Fruit fly (Drosophila melanogaster) whole organism, embryonic: ENCODE results near the gene CG9338.

Experiments
- CG10366 ChIP-seq: fragments of 200-800 bp; sonication (Bioruptor generic); IDR thresholded peaks from 2 replicates; pipeline ENCODE4 v1.3.6; 2022; ENCODE audit warnings: missing biosample characterization, missing genetic modification characterization
- CG11696 ChIP-seq: fragments of 200-800 bp; sonication (Bioruptor generic); IDR thresholded peaks from 2 replicates; pipeline ENCODE4 v1.3.6; 2022; ENCODE audit warnings: missing biosample characterization, missing genetic modification characterization
- CG13894 ChIP-seq: fragments of 200-800 bp; sonication (Bioruptor generic); optimal IDR thresholded peaks from 3 replicates; lab custom pipeline; 2018; ENCODE audit warnings: missing biosample characterization, mild to moderate bottlenecking, missing genetic modification characterization, moderate library complexity
- CG1529 ChIP-seq: fragments of 200-800 bp; sonication (Bioruptor generic); optimal IDR thresholded peaks from 3 replicates; lab custom pipeline; 2018; ENCODE audit warnings: missing biosample characterization, missing genetic modification characterization
- CG15601 ChIP-seq: fragments of 200-800 bp; sonication (Bioruptor generic); optimal IDR thresholded peaks from 3 replicates; lab custom pipeline; 2019; ENCODE audit warnings: missing biosample characterization, mild to moderate bottlenecking, missing genetic modification characterization, moderate library complexity
- CG17186 ChIP-seq: fragments of 200-800 bp; sonication (Bioruptor generic); optimal IDR thresholded peaks from 3 replicates; lab custom pipeline; 2017; ENCODE audit warnings: missing biosample characterization, missing genetic modification reagents, missing genetic modification characterization
- CG17361 ChIP-seq: fragments of 200-800 bp; sonication (Bioruptor generic); IDR thresholded peaks from 3 replicates; pipeline ENCODE4 v1.3.6; 2022; ENCODE audit warnings: missing biosample characterization, missing genetic modification characterization
- CG18619 ChIP-seq: fragments of 200-800 bp; sonication (Bioruptor generic); optimal IDR thresholded peaks from 3 replicates; lab custom pipeline; 2017; ENCODE audit warnings: missing biosample characterization, mild to moderate bottlenecking, missing genetic modification characterization
- CG2712 ChIP-seq: fragments of 200-800 bp; optimal IDR thresholded peaks from 3 replicates; lab custom pipeline; 2019; ENCODE audit warnings: missing biosample characterization, mild to moderate bottlenecking, missing genetic modification characterization, moderate library complexity
- CG3838 ChIP-seq: fragments of 200-800 bp; sonication (Bioruptor generic); optimal IDR thresholded peaks from 3 replicates; lab custom pipeline; 2016; ENCODE audit warnings: missing biosample characterization, missing genetic modification characterization
- CG42726 ChIP-seq: fragments of 200-800 bp; sonication (Bioruptor generic); IDR thresholded peaks from 2 replicates; pipeline ENCODE4 v1.3.6; 2022; ENCODE audit warnings: missing biosample characterization, missing genetic modification characterization; ENCODE audit not compliant: partially characterized antibody
- CG4617 ChIP-seq: fragments of 200-800 bp; sonication (Bioruptor generic); optimal IDR thresholded peaks from 3 replicates; lab custom pipeline; 2016; ENCODE audit warnings: missing biosample characterization, missing genetic modification characterization, borderline replicate concordance
- CG4854 ChIP-seq: fragments of 200-800 bp; sonication (Bioruptor generic); optimal IDR thresholded peaks from 2 replicates; lab custom pipeline; 2016; ENCODE audit warnings: missing biosample characterization, missing genetic modification characterization, inconsistent platforms
- CG5245 ChIP-seq: fragments of 200-800 bp; sonication (Bioruptor generic); optimal IDR thresholded peaks from 3 replicates; lab custom pipeline; 2016; ENCODE audit warnings: missing biosample characterization, missing genetic modification characterization
- CG6254 ChIP-seq: fragments of 200-800 bp; sonication (Bioruptor generic); optimal IDR thresholded peaks from 3 replicates; lab custom pipeline; 2017; ENCODE audit warnings: mild to moderate bottlenecking, missing biosample characterization, missing genetic modification reagents, missing genetic modification characterization
- CG6813 ChIP-seq: fragments of 200-800 bp; sonication (Bioruptor generic); optimal IDR thresholded peaks from 2 replicates; lab custom pipeline; 2017; ENCODE audit warnings: missing biosample characterization, missing genetic modification characterization, mild to moderate bottlenecking, moderate library complexity, missing genetic modification reagents
- CG7745 ChIP-seq: fragments of 200-800 bp; sonication (Bioruptor generic); optimal IDR thresholded peaks from 2 replicates; lab custom pipeline; 2018; ENCODE audit warnings: missing biosample characterization, mild to moderate bottlenecking, missing genetic modification characterization, moderate library complexity
- CG8944 ChIP-seq: fragments of 200-800 bp; sonication (Bioruptor generic); optimal IDR thresholded peaks from 3 replicates; lab custom pipeline; 2016; ENCODE audit warnings: missing biosample characterization, missing genetic modification characterization
- Chrac-16 ChIP-seq: fragments of 200-800 bp; sonication (Bioruptor generic); optimal IDR thresholded peaks from 3 replicates; lab custom pipeline; 2016; ENCODE audit warnings: missing biosample characterization, missing genetic modification characterization
- H2.0 ChIP-seq: fragments of 200-800 bp; sonication (Bioruptor generic); IDR thresholded peaks from 2 replicates; pipeline ENCODE4 v1.3.6; 2022; ENCODE audit warnings: missing biosample characterization, missing genetic modification characterization
- HLH4C ChIP-seq: fragments of 200-800 bp; sonication (Bioruptor generic); IDR thresholded peaks from 3 replicates; pipeline ENCODE4 v1.3.6; 2022; ENCODE audit warnings: missing biosample characterization, missing genetic modification characterization; ENCODE audit not compliant: partially characterized antibody
- Hmx ChIP-seq: fragments of 200-800 bp; sonication (Bioruptor generic); optimal IDR thresholded peaks from 2 replicates; lab custom pipeline; 2016; ENCODE audit warnings: missing biosample characterization, missing genetic modification characterization
- NK7.1 ChIP-seq: fragments of 200-800 bp; sonication (Bioruptor generic); optimal IDR thresholded peaks from 3 replicates; lab custom pipeline; 2016; ENCODE audit warnings: missing biosample characterization, missing genetic modification characterization
- Neu2 ChIP-seq: fragments of 200-800 bp; sonication (Bioruptor generic); optimal IDR thresholded peaks from 3 replicates; lab custom pipeline; 2016; ENCODE audit warnings: missing biosample characterization, missing genetic modification characterization, borderline replicate concordance
- Rfx ChIP-seq: fragments of 200-800 bp; sonication (Bioruptor generic); IDR thresholded peaks from 2 replicates; pipeline ENCODE4 v1.3.6; 2022; ENCODE audit warnings: missing biosample characterization, missing genetic modification characterization
- Xbp1 ChIP-seq: fragments of 200-800 bp; sonication (Bioruptor generic); optimal IDR thresholded peaks from 3 replicates; lab custom pipeline; 2016; ENCODE audit warnings: missing biosample characterization, mild to moderate bottlenecking, missing genetic modification characterization
- danr ChIP-seq: fragments of 200-800 bp; sonication (Bioruptor generic); IDR thresholded peaks from 2 replicates; pipeline ENCODE4 v1.3.6; 2022; ENCODE audit warnings: missing biosample characterization, missing genetic modification characterization
- dati ChIP-seq: fragments of 200-800 bp; sonication (Bioruptor generic); IDR thresholded peaks from 2 replicates; pipeline ENCODE4 v1.3.6; 2022; ENCODE audit warnings: missing biosample characterization, missing genetic modification characterization
- fd102C ChIP-seq: fragments of 200-800 bp; sonication (Bioruptor generic); optimal IDR thresholded peaks from 2 replicates; lab custom pipeline; 2018; ENCODE audit warnings: missing biosample characterization, mild to moderate bottlenecking, missing genetic modification characterization, moderate library complexity
- gem ChIP-seq: fragments of 200-800 bp; sonication (Bioruptor generic); optimal IDR thresholded peaks from 2 replicates; lab custom pipeline; 2019; ENCODE audit warnings: missing biosample characterization, mild to moderate bottlenecking, missing genetic modification characterization, moderate library complexity
- grn ChIP-seq: fragments of 200-800 bp; sonication (Bioruptor generic); optimal IDR thresholded peaks from 3 replicates; lab custom pipeline; 2017; ENCODE audit warnings: missing biosample characterization, missing genetic modification characterization
- hkb ChIP-seq, 2 experiments: fragments of 200-800 bp in 1 of 2; fragments of >200 bp in 1 of 2; sonication (Bioruptor generic) in 1 of 2; IDR thresholded peaks in 1 of 2; optimal IDR thresholded peaks in 1 of 2; 2 replicates each; pipeline versions ENCODE4 v1.3.6 to Lab custom; 2017 to 2022; ENCODE audit warnings: missing biosample characterization in 1 of 2, missing genetic modification characterization in 1 of 2
- jing ChIP-seq: fragments of 200-800 bp; sonication (Bioruptor generic); optimal IDR thresholded peaks from 2 replicates; lab custom pipeline; 2018; ENCODE audit warnings: missing biosample characterization, mild to moderate bottlenecking, missing genetic modification characterization
- ken ChIP-seq: fragments of 200-800 bp; sonication (Bioruptor generic); IDR thresholded peaks from 3 replicates; pipeline ENCODE4 v1.3.6; 2022; ENCODE audit warnings: missing biosample characterization, missing genetic modification characterization
- lilli ChIP-seq: fragments of 200-800 bp; sonication (Bioruptor generic); optimal IDR thresholded peaks from 3 replicates; lab custom pipeline; 2016; ENCODE audit warnings: missing biosample characterization, missing genetic modification characterization
- mirr ChIP-seq: fragments of 200-800 bp; sonication (Bioruptor generic); optimal IDR thresholded peaks from 3 replicates; lab custom pipeline; 2018; ENCODE audit warnings: missing biosample characterization, mild to moderate bottlenecking, missing genetic modification characterization
- nerfin-2 ChIP-seq: fragments of 200-800 bp; sonication (Bioruptor generic); IDR thresholded peaks from 2 replicates; pipeline ENCODE4 v1.3.6; 2022; ENCODE audit warnings: missing biosample characterization, missing genetic modification characterization; ENCODE audit not compliant: partially characterized antibody
- nmo ChIP-seq: fragments of 200-800 bp; sonication (Bioruptor generic); optimal IDR thresholded peaks from 2 replicates; lab custom pipeline; 2018; ENCODE audit warnings: missing biosample characterization, mild to moderate bottlenecking, missing genetic modification characterization, moderate library complexity
- nom ChIP-seq: fragments of 200-800 bp; sonication (Bioruptor generic); optimal IDR thresholded peaks from 2 replicates; lab custom pipeline; 2017; ENCODE audit warnings: missing biosample characterization, missing genetic modification characterization, mild to moderate bottlenecking, moderate library complexity, missing genetic modification reagents
- odd ChIP-seq: fragments of 200-800 bp; sonication (Bioruptor generic); optimal IDR thresholded peaks from 2 replicates; lab custom pipeline; 2017; ENCODE audit warnings: missing biosample characterization, mild to moderate bottlenecking, missing genetic modification characterization
- pfk ChIP-seq: fragments of 200-800 bp; sonication (Bioruptor generic); optimal IDR thresholded peaks from 2 replicates; lab custom pipeline; 2018; ENCODE audit warnings: missing biosample characterization, mild to moderate bottlenecking, missing genetic modification characterization, moderate library complexity
- repo ChIP-seq: fragments of 200-800 bp; sonication (Bioruptor generic); optimal IDR thresholded peaks from 2 replicates; lab custom pipeline; 2016; ENCODE audit warnings: missing biosample characterization, missing genetic modification characterization
- sisA ChIP-seq: fragments of 200-800 bp; sonication (Bioruptor generic); IDR thresholded peaks from 2 replicates; pipeline ENCODE4 v1.3.6; 2022; ENCODE audit warnings: missing biosample characterization, missing genetic modification characterization
- ssp ChIP-seq: fragments of 200-800 bp; sonication (Bioruptor generic); IDR thresholded peaks from 2 replicates; pipeline ENCODE4 v1.3.6; 2022; ENCODE audit warnings: missing biosample characterization, missing genetic modification characterization
- stwl ChIP-seq: fragments of 200-800 bp; sonication (Bioruptor generic); optimal IDR thresholded peaks from 3 replicates; lab custom pipeline; 2018; ENCODE audit warnings: missing biosample characterization, mild to moderate bottlenecking, missing genetic modification characterization, moderate library complexity
- trem ChIP-seq: fragments of 200-800 bp; optimal IDR thresholded peaks from 3 replicates; lab custom pipeline; 2019; ENCODE audit warnings: missing biosample characterization, mild to moderate bottlenecking, missing genetic modification characterization, moderate library complexity
- trh ChIP-seq: fragments of 200-800 bp; sonication (Bioruptor generic); optimal IDR thresholded peaks from 2 replicates; lab custom pipeline; 2016; ENCODE audit warnings: missing biosample characterization, missing genetic modification characterization
- vvl ChIP-seq: fragments of 200-800 bp; sonication (Bioruptor generic); IDR thresholded peaks from 2 replicates; pipeline ENCODE4 v1.3.6; 2022; ENCODE audit warnings: missing biosample characterization, missing genetic modification characterization
- zen2 ChIP-seq: fragments of 200-800 bp; sonication (Bioruptor generic); IDR thresholded peaks from 3 replicates; pipeline ENCODE4 v1.3.6; 2022; ENCODE audit warnings: missing biosample characterization, missing genetic modification characterization; ENCODE audit not compliant: partially characterized antibody

The CG9338 gene

DNA sequence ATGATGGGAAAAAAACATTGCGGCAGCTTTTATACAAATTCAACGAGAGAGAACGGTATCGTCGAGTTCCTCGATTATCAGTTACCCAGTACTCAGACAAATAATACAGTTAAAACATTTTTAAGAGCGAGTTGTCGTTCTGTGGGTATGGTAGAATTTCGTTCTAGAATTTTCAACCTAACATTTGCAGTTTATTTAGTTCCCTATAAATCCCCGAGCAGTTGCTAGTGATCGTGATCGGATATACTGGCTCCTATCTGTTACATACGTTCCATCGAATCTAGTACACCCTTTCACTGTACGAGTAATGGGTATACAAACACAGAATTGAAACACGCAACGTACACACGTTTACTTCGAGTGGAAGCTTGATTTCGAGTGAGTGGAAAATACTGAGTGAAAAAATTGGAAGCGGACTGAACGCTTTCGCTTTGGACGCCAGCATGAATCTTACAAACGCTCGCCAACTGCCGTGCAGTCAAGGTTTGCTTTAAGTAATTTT, at the start of gene CG9338 (continued):
- TF ChIP-seq vvl (GFP tag; lab: Robert Waterston, UW) (peak; percentile 89), CG8944 (peak; percentile 75), CG5245 (GFP tag; lab: Kevin White, UChicago) (peak; percentile 48), CG11696 (GFP tag; lab: Robert Waterston, UW) (peak; percentile 82), zen2 (GFP tag; lab: Robert Waterston, UW) (no peak), CG6254 (GFP tag; lab: Kevin White, UChicago) (peak; percentile 85), nerfin-2 (GFP tag; lab: Robert Waterston, UW) (peak; percentile 19; the same call in 1 of the 2 replicates), mirr (GFP tag; lab: Kevin White, UChicago) (peak; percentile 87), Chrac-16 (GFP tag; lab: Kevin White, UChicago) (peak; percentile 64), repo (GFP tag; lab: Kevin White, UChicago) (peak; percentile 76), danr (peak; percentile 85; the same call in 1 of the 2 replicates), trh (GFP tag; lab: Kevin White, UChicago) (peak; percentile 42), gem (tag; lab: Kevin White, UChicago) (peak; percentile 87), CG2712 (tag; lab: Kevin White, UChicago) (peak; percentile 97), trem (peak; percentile 92), dati (GFP tag; lab: Robert Waterston, UW) (peak; percentile 34; the same call in 1 of the 2 replicates), CG3838 (GFP tag; lab: Kevin White, UChicago) (peak; percentile 62), grn (GFP tag; lab: Kevin White, UChicago) (peak; percentile 11), CG7745 (tag; lab: Kevin White, UChicago) (no peak), CG42726 (GFP tag; lab: Robert Waterston, UW) (no peak), H2.0 (peak; percentile 55), sisA (peak; percentile 80), hkb (optimal IDR thresholded peaks at IDR 0.05; lab: Kevin White, UChicago) (no peak), hkb (GFP tag; IDR thresholded peaks at IDR 0.05; lab: Robert Waterston, UW) (peak; percentile 83), lilli (GFP tag; lab: Kevin White, UChicago) (peak; percentile 87), ssp (GFP tag; lab: Robert Waterston, UW) (peak; percentile 56), CG6813 (GFP tag; lab: Kevin White, UChicago) (peak; percentile 92), CG18619 (GFP tag; lab: Kevin White, UChicago) (peak; percentile 54), nom (no peak), NK7.1 (GFP tag; lab: Kevin White, UChicago) (peak; percentile 76), jing (GFP tag; lab: Kevin White, UChicago) (peak; percentile 59), CG4617 (GFP tag; lab: Kevin White, UChicago) (peak; percentile 16), Xbp1 (peak; percentile 69), CG17361 (peak; percentile 97), CG4854 (peak; percentile 71), Hmx (GFP tag; lab: Kevin White, UChicago) (peak; percentile 60), stwl (tag; lab: Kevin White, UChicago) (no peak), ken (GFP tag; lab: Robert Waterston, UW) (no peak; the same call in 2 of the 3 replicates), nmo (GFP tag; lab: Kevin White, UChicago) (peak; percentile 84), pfk (no peak), Rfx (GFP tag; lab: Robert Waterston, UW) (peak; percentile 85), HLH4C (GFP tag; lab: Robert Waterston, UW) (peak; percentile 73), odd (GFP tag; lab: Kevin White, UChicago) (peak; percentile 83), CG13894 (tag; lab: Kevin White, UChicago) (peak; percentile 90), CG1529 (GFP tag; lab: Kevin White, UChicago) (peak; percentile 62), fd102C (GFP tag; lab: Kevin White, UChicago) (no peak), Neu2 (GFP tag; lab: Kevin White, UChicago) (no peak), CG17186 (GFP tag; lab: Kevin White, UChicago) (peak; percentile 62), CG10366 (GFP tag; lab: Robert Waterston, UW) (peak; percentile 69), CG15601 (tag; lab: Kevin White, UChicago) (peak; percentile 79)
